Worm (Caenorhabditis elegans) whole organism, L3 larva: ENCODE data around the gene T27A10.6.
A peak's percentile ranks its signal among the peaks of the same experiment; 100 is the strongest.

Experiments used
- aly-2 ChIP-seq: fragments of 150-350 bp; optimal IDR thresholded peaks from 2 replicates; lab custom pipeline; 2014; ENCODE audit warnings: missing biosample characterization, missing genetic modification characterization
- fos-1 ChIP-seq: fragments of 150-350 bp; optimal IDR thresholded peaks from 2 replicates; lab custom pipeline; 2014; ENCODE audit warnings: missing biosample characterization, missing genetic modification characterization
- mml-1 ChIP-seq: fragments of 150-350 bp; sonication (generic microtip); optimal IDR thresholded peaks from 3 replicates; lab custom pipeline; 2014; ENCODE audit warnings: missing biosample characterization, missing genetic modification characterization
- nhr-11 ChIP-seq: fragments of 150-350 bp; optimal IDR thresholded peaks from 2 replicates; lab custom pipeline; 2014; ENCODE audit warnings: missing biosample characterization, missing genetic modification characterization
- nhr-28 ChIP-seq: fragments of 150-350 bp; optimal IDR thresholded peaks from 2 replicates; lab custom pipeline; 2014; ENCODE audit warnings: missing biosample characterization, missing genetic modification characterization
- pha-4 ChIP-seq: fragments of 150-350 bp; optimal IDR thresholded peaks from 2 replicates; lab custom pipeline; 2014; ENCODE audit warnings: missing biosample characterization, missing genetic modification reagents, missing genetic modification characterization
- sea-2 ChIP-seq: fragments of 150-350 bp; sonication (generic microtip); optimal IDR thresholded peaks from 4 replicates; lab custom pipeline; 2014; ENCODE audit warnings: missing biosample characterization, missing genetic modification reagents, missing genetic modification characterization
- snpc-4 ChIP-seq: fragments of 150-350 bp; optimal IDR thresholded peaks from 2 replicates; lab custom pipeline; 2014; ENCODE audit warnings: missing biosample characterization, missing genetic modification characterization
- ztf-11 ChIP-seq: fragments of 150-350 bp; optimal IDR thresholded peaks from 2 replicates; lab custom pipeline; 2014; ENCODE audit warnings: missing biosample characterization, missing genetic modification characterization
- ztf-4 ChIP-seq: fragments of 150-350 bp; optimal IDR thresholded peaks from 2 replicates; lab custom pipeline; 2014; ENCODE audit warnings: missing biosample characterization, missing genetic modification characterization

DNA sequence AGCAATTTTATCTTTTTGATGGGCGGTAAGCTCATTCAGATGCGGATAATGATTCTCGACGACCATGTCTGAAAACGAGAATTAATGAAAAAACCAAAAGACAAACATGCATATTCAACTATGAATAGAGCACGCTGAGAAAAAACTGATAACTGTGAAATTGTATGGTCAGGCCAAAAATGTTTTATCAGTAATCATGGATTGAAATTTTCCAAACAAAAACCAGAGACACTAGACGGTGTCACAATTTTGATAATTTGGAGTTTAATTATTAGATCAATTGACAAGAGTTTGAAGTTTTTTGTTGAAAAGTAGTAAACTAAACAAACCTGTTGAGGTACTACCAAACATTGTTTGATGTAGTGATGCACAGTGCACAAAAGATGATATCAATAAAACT is 4.2 kb upstream of the T27A10.6 start, which contains the start of gene cgr-1:
- TF ChIP-seq nhr-11 (no peak), ztf-4 (tag; lab: Kevin White, UChicago) (no peak), mml-1 (tag; lab: Kevin White, UChicago) (no peak), snpc-4 (no peak), ztf-11 (tag; lab: Kevin White, UChicago) (no peak), fos-1 (no peak), sea-2 (GFP tag; lab: Kevin White, UChicago) (no peak), aly-2 (tag; lab: Kevin White, UChicago) (no peak), pha-4 (peak; percentile 32), nhr-28 (tag; lab: Kevin White, UChicago) (no peak)
